Worm (Caenorhabditis elegans): Measurements from ENCODE around the gene ttc-7.

ce11 chrIII:1855092-1855491 is 5.1 kb upstream of the ttc-7 start, which contains the start of gene hlh-33:
- TF ChIP-seq F10E7.11 (tag; optimal IDR thresholded peaks at IDR 0.05) (no peak), nfya-1 (tag; optimal IDR thresholded peaks at IDR 0.05; ENCODE audit: borderline replicate concordance, insufficient read depth) (no peak), ztf-6 (GFP tag; IDR thresholded peaks at IDR 0.05) (no peak), xnd-1 (tag; optimal IDR thresholded peaks at IDR 0.05) (no peak), B0261.1 (tag; optimal IDR thresholded peaks at IDR 0.05) (no peak)
